Worm (Caenorhabditis elegans) whole organism, L1 larva: ENCODE data around the gene T20D3.5.

ENCODE experiments used
- ama-1 ChIP-seq: fragments of 150-350 bp; optimal IDR thresholded peaks from 2 replicates; lab custom pipeline; 2014
- ces-1 ChIP-seq: fragments of 150-350 bp; optimal IDR thresholded peaks from 2 replicates; lab custom pipeline; 2014; ENCODE audit warnings: missing biosample characterization, missing genetic modification reagents, missing genetic modification characterization
- fkh-8 ChIP-seq: sonication (generic microtip); optimal IDR thresholded peaks from 2 replicates; lab custom pipeline; 2016; ENCODE audit warnings: mild to moderate bottlenecking, missing genetic modification characterization, missing compliant biosample characterization
- lin-39 ChIP-seq: fragments of 150-350 bp; optimal IDR thresholded peaks from 2 replicates; lab custom pipeline; 2014; ENCODE audit warnings: missing biosample characterization, missing genetic modification reagents, missing genetic modification characterization
- nhr-11 ChIP-seq: fragments of 150-350 bp; optimal IDR thresholded peaks from 2 replicates; lab custom pipeline; 2014; ENCODE audit warnings: missing biosample characterization, missing genetic modification characterization
- nhr-76 ChIP-seq: sonication (generic microtip); optimal IDR thresholded peaks from 2 replicates; lab custom pipeline; 2017; ENCODE audit warnings: missing biosample characterization, missing genetic modification characterization
- pqm-1 ChIP-seq: sonication (generic microtip); optimal IDR thresholded peaks from 3 replicates; lab custom pipeline; 2017; ENCODE audit warnings: missing biosample characterization, missing genetic modification characterization
- skn-1 ChIP-seq: fragments of 150-350 bp; optimal IDR thresholded peaks from 2 replicates; lab custom pipeline; 2014; ENCODE audit warnings: missing biosample characterization, missing genetic modification characterization
- tbx-2 ChIP-seq: sonication (generic microtip); optimal IDR thresholded peaks from 2 replicates; lab custom pipeline; 2016; ENCODE audit warnings: missing genetic modification characterization, missing compliant biosample characterization
- ztf-11 ChIP-seq, 2 experiments: sonication (generic microtip); optimal IDR thresholded peaks; 2 replicates each; lab custom pipeline; 2016 to 2017; ENCODE audit warnings: missing genetic modification characterization in 2 of 2, missing biosample characterization in 1 of 2, missing compliant biosample characterization in 1 of 2

ce11 chrIV:9343102-9343599, 6.3 kb downstream of the T20D3.5 start, which contains the start of gene pigc-1:
- TF ChIP-seq tbx-2 (tag; lab: Kevin White, UChicago) = no peak
- no peak for TF ChIP-seq ces-1 (GFP tag; lab: Kevin White, UChicago)
- TF ChIP-seq pqm-1 (tag; lab: Kevin White, UChicago) = no peak
- no peak for TF ChIP-seq nhr-11 (tag; lab: Kevin White, UChicago)
- TF ChIP-seq skn-1 = no peak
- TF ChIP-seq lin-39 (tag; lab: Kevin White, UChicago) = no peak
- TF ChIP-seq ama-1 (lab: Kevin White, UChicago) = no peak
- TF ChIP-seq ztf-11 (tag; optimal IDR thresholded peaks at IDR 0.05; lab: Kevin White, UChicago) = no peak
- TF ChIP-seq nhr-76 (tag; lab: Kevin White, UChicago) = no peak
- no peak for TF ChIP-seq fkh-8
